Fruit fly (Drosophila melanogaster): ENCODE data around the gene CG34177.
A peak's percentile ranks its signal among the peaks of the same experiment; 100 is the strongest.

The CG34177 gene

DNA sequence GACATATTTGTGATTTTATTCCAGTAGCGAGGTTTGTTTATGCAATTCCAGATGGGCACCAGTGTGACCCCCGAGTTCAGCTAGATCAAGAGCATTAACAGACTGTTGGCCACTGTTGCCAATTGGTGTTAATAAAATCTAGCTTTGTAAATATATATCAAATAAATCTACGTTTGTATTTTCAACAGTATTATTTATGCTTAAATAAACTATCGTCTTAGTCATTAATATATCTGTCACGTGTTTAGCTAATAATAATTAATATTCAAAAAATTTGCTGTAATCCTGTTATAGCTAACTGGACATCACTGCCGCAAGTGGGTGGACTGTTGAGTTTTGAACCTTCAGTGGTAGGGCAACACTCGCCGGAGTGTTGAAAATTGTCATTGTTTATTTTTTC is 25.8 kb downstream of the CG34177 start, which contains the start of the genes mRpL27 and CG15435 (continued):
- peak; percentile 59 for TF ChIP-seq CG17829 (tag; optimal IDR thresholded peaks at IDR 0.05)
- TF ChIP-seq Sox100B (GFP tag; optimal IDR thresholded peaks at IDR 0.05), result no peak
- peak; percentile 81 for TF ChIP-seq HmgZ (tag; optimal IDR thresholded peaks at IDR 0.05)
- TF ChIP-seq CG31224 (GFP tag; IDR thresholded peaks at IDR 0.05), result no peak
- peak; percentile 18 for TF ChIP-seq mam (GFP tag; optimal IDR thresholded peaks at IDR 0.05)
- no peak for TF ChIP-seq maf-S (GFP tag; optimal IDR thresholded peaks at IDR 0.05)
- peak; percentile 65 for TF ChIP-seq twi (tag; optimal IDR thresholded peaks at IDR 0.05)
- no peak for TF ChIP-seq Lim3 (GFP tag; IDR thresholded peaks at IDR 0.05)
- TF ChIP-seq CG10462 (GFP tag; optimal IDR thresholded peaks at IDR 0.05), result no peak
- TF ChIP-seq zen (tag; optimal IDR thresholded peaks at IDR 0.05), result peak; percentile 56
- no peak for TF ChIP-seq insv (GFP tag; optimal IDR thresholded peaks at IDR 0.05)
- no peak for TF ChIP-seq CG6254 (GFP tag; optimal IDR thresholded peaks at IDR 0.05)
- peak; percentile 24 for TF ChIP-seq ewg (GFP tag; optimal IDR thresholded peaks at IDR 0.05)
- TF ChIP-seq Bdp1 (GFP tag; optimal IDR thresholded peaks at IDR 0.05), result peak; percentile 14
- no peak for TF ChIP-seq btn (GFP tag; optimal IDR thresholded peaks at IDR 0.05)
- no peak for TF ChIP-seq pum (GFP tag; optimal IDR thresholded peaks at IDR 0.05)
- peak; percentile 27 for TF ChIP-seq CG17912 (GFP tag; optimal IDR thresholded peaks at IDR 0.05)
- no peak for TF ChIP-seq croc (GFP tag; conservative IDR thresholded peaks at IDR 0.05)
- TF ChIP-seq HLH4C (GFP tag; IDR thresholded peaks at IDR 0.05; ENCODE audit: partially characterized antibody), result no peak
- no peak for TF ChIP-seq hb (GFP tag; IDR thresholded peaks at IDR 0.05; ENCODE audit: partially characterized antibody)
- peak; percentile 49 for TF ChIP-seq CG15269 (tag; optimal IDR thresholded peaks at IDR 0.05)
- TF ChIP-seq mld (GFP tag; IDR thresholded peaks at IDR 0.05; ENCODE audit: partially characterized antibody), result no peak
- peak; percentile 31 for TF ChIP-seq CG13894 (tag; optimal IDR thresholded peaks at IDR 0.05)
- no peak for TF ChIP-seq Side (GFP tag; optimal IDR thresholded peaks at IDR 0.05)
- no peak for TF ChIP-seq CG10654 (GFP tag; optimal IDR thresholded peaks at IDR 0.05)
- TF ChIP-seq row (GFP tag; IDR thresholded peaks at IDR 0.05), result peak; percentile 93
- TF ChIP-seq Taf1 (GFP tag; IDR thresholded peaks at IDR 0.05), result no peak
- TF ChIP-seq CG32532 (GFP tag; IDR thresholded peaks at IDR 0.05), result peak; percentile 49
- TF ChIP-seq CG7786 (GFP tag; optimal IDR thresholded peaks at IDR 0.05), result no peak
- TF ChIP-seq phol (tag; optimal IDR thresholded peaks at IDR 0.05), result peak; percentile 56
- peak in 1 of 2 experiments; percentile 70 for TF ChIP-seq crp (GFP tag; optimal IDR thresholded peaks at IDR 0.05)
- peak; percentile 29 for TF ChIP-seq gsb-n (tag; optimal IDR thresholded peaks at IDR 0.05)
- peak; percentile 35 for TF ChIP-seq lab (GFP tag; optimal IDR thresholded peaks at IDR 0.05)
- no peak for TF ChIP-seq Sox102F (GFP tag; optimal IDR thresholded peaks at IDR 0.05)
- no peak for TF ChIP-seq onecut (GFP tag; IDR thresholded peaks at IDR 0.05)
- no peak for TF ChIP-seq shn (GFP tag; optimal IDR thresholded peaks at IDR 0.05)
- TF ChIP-seq nerfin-1 (tag; optimal IDR thresholded peaks at IDR 0.05), result peak; percentile 39
- no peak for TF ChIP-seq peb (GFP tag; IDR thresholded peaks at IDR 0.05)
- no peak for TF ChIP-seq crc (GFP tag; optimal IDR thresholded peaks at IDR 0.05)
- no peak for TF ChIP-seq hbn (GFP tag; IDR thresholded peaks at IDR 0.05; ENCODE audit: partially characterized antibody)
- no peak for TF ChIP-seq HmgD (GFP tag; optimal IDR thresholded peaks at IDR 0.05)
- no peak for TF ChIP-seq sens-2 (GFP tag; IDR thresholded peaks at IDR 0.05)
- TF ChIP-seq CG3838 (GFP tag; optimal IDR thresholded peaks at IDR 0.05), result no peak
- no peak for TF ChIP-seq CG6791 (GFP tag; IDR thresholded peaks at IDR 0.05; ENCODE audit: partially characterized antibody)
- TF ChIP-seq CG1602 (GFP tag; optimal IDR thresholded peaks at IDR 0.05), result no peak
- TF ChIP-seq CG6683 (GFP tag; optimal IDR thresholded peaks at IDR 0.05), result peak; percentile 27
- no peak for TF ChIP-seq en (GFP tag; optimal IDR thresholded peaks at IDR 0.05)
- peak; percentile 45 for TF ChIP-seq PHDP (tag; optimal IDR thresholded peaks at IDR 0.05)
- TF ChIP-seq Optix (GFP tag; IDR thresholded peaks at IDR 0.05), result no peak
- peak; percentile 15 for TF ChIP-seq dmrt99B (tag; optimal IDR thresholded peaks at IDR 0.05)
- no peak for TF ChIP-seq her (GFP tag; optimal IDR thresholded peaks at IDR 0.05)

Measured in whole organism, embryonic.